Fruit fly (Drosophila melanogaster) whole organism, embryonic: ENCODE results near the gene aph-1.
A peak's percentile ranks its signal among the peaks of the same experiment; 100 is the strongest.

Source experiments
- Blimp-1 ChIP-seq: fragments of 200-800 bp; sonication (Bioruptor generic); optimal IDR thresholded peaks from 3 replicates; lab custom pipeline; 2018; ENCODE audit warnings: missing biosample characterization, missing genetic modification characterization, mild to moderate bottlenecking, moderate library complexity, missing genetic modification reagents
- CG10267 ChIP-seq: fragments of 200-800 bp; sonication (Bioruptor generic); optimal IDR thresholded peaks from 2 replicates; lab custom pipeline; 2018; ENCODE audit warnings: missing biosample characterization, mild to moderate bottlenecking, missing genetic modification characterization, moderate library complexity
- CG10543 ChIP-seq: fragments of 200-800 bp; sonication (Bioruptor generic); optimal IDR thresholded peaks from 3 replicates; lab custom pipeline; 2017; ENCODE audit warnings: missing biosample characterization, mild to moderate bottlenecking, missing genetic modification characterization, moderate library complexity
- CG10565 ChIP-seq: fragments of 200-800 bp; sonication (Bioruptor generic); optimal IDR thresholded peaks from 3 replicates; lab custom pipeline; 2016; ENCODE audit warnings: missing biosample characterization, mild to moderate bottlenecking, missing genetic modification characterization
- CG11696 ChIP-seq: fragments of 200-800 bp; sonication (Bioruptor generic); IDR thresholded peaks from 2 replicates; pipeline ENCODE4 v1.3.6; 2022; ENCODE audit warnings: missing biosample characterization, missing genetic modification characterization
- CG12744 ChIP-seq: fragments of 200-800 bp; sonication (Bioruptor generic); optimal IDR thresholded peaks from 2 replicates; lab custom pipeline; 2016; ENCODE audit warnings: missing biosample characterization, missing genetic modification characterization
- CG14050 ChIP-seq: fragments of 200-800 bp; sonication (Bioruptor generic); IDR thresholded peaks from 3 replicates; pipeline ENCODE4 v1.3.6; 2022; ENCODE audit warnings: missing biosample characterization, missing genetic modification characterization
- CG14441 ChIP-seq: fragments of 200-800 bp; sonication (Bioruptor generic); IDR thresholded peaks from 2 replicates; pipeline ENCODE4 v1.3.6; 2022; ENCODE audit warnings: missing biosample characterization, missing genetic modification characterization
- CG15073 ChIP-seq: fragments of 200-800 bp; sonication (Bioruptor generic); optimal IDR thresholded peaks from 2 replicates; lab custom pipeline; 2016; ENCODE audit warnings: missing biosample characterization, missing genetic modification characterization
- CG17568 ChIP-seq: fragments of 200-800 bp; sonication (Bioruptor generic); optimal IDR thresholded peaks from 2 replicates; lab custom pipeline; 2018; ENCODE audit warnings: missing biosample characterization, mild to moderate bottlenecking, missing genetic modification characterization, moderate library complexity
- CG17612 ChIP-seq: fragments of 200-800 bp; sonication (Bioruptor generic); IDR thresholded peaks from 2 replicates; pipeline ENCODE4 v1.3.6; 2022; ENCODE audit warnings: missing biosample characterization, missing genetic modification characterization
- CG17829 ChIP-seq: fragments of 200-800 bp; optimal IDR thresholded peaks from 2 replicates; lab custom pipeline; 2019; ENCODE audit warnings: missing biosample characterization, mild to moderate bottlenecking, missing genetic modification characterization, moderate library complexity
- CG2889 ChIP-seq: fragments of 200-800 bp; sonication (Bioruptor generic); IDR thresholded peaks from 3 replicates; pipeline ENCODE4 v1.3.6; 2022; ENCODE audit warnings: missing biosample characterization, missing genetic modification characterization
- CG30403 ChIP-seq: fragments of 200-800 bp; sonication (Bioruptor generic); optimal IDR thresholded peaks from 3 replicates; lab custom pipeline; 2016; ENCODE audit warnings: missing biosample characterization, missing genetic modification characterization
- CG32532 ChIP-seq: fragments of 200-800 bp; sonication (Bioruptor generic); IDR thresholded peaks from 2 replicates; pipeline ENCODE4 v1.3.6; 2022; ENCODE audit warnings: missing biosample characterization, missing genetic modification characterization
- CG4328 ChIP-seq: fragments of 200-800 bp; sonication (Bioruptor generic); optimal IDR thresholded peaks from 3 replicates; lab custom pipeline; 2017; ENCODE audit warnings: missing biosample characterization, missing genetic modification reagents, missing genetic modification characterization
- CG6813 ChIP-seq: fragments of 200-800 bp; sonication (Bioruptor generic); optimal IDR thresholded peaks from 2 replicates; lab custom pipeline; 2017; ENCODE audit warnings: missing biosample characterization, missing genetic modification characterization, mild to moderate bottlenecking, moderate library complexity, missing genetic modification reagents
- CG6854 ChIP-seq: fragments of 200-800 bp; sonication (Bioruptor generic); optimal IDR thresholded peaks from 3 replicates; lab custom pipeline; 2017; ENCODE audit warnings: missing biosample characterization, mild to moderate bottlenecking, missing genetic modification characterization
- CG8765 ChIP-seq: fragments of 200-800 bp; sonication (Bioruptor generic); IDR thresholded peaks from 2 replicates; pipeline ENCODE4 v1.3.6; 2022; ENCODE audit warnings: missing biosample characterization, missing genetic modification characterization
- CG8944 ChIP-seq: fragments of 200-800 bp; sonication (Bioruptor generic); optimal IDR thresholded peaks from 3 replicates; lab custom pipeline; 2016; ENCODE audit warnings: missing biosample characterization, missing genetic modification characterization
- Chrac-16 ChIP-seq: fragments of 200-800 bp; sonication (Bioruptor generic); optimal IDR thresholded peaks from 3 replicates; lab custom pipeline; 2016; ENCODE audit warnings: missing biosample characterization, missing genetic modification characterization
- D ChIP-seq, 2 experiments: fragments of 200-800 bp in 1 of 2; fragments of >200 bp in 1 of 2; sonication (Bioruptor generic) in 1 of 2; optimal IDR thresholded peaks; 2 replicates in 1 of 2; 3 replicates in 1 of 2; lab custom pipeline; 2017; ENCODE audit warnings: mild to moderate bottlenecking in 1 of 2, missing biosample characterization in 1 of 2, missing genetic modification characterization in 1 of 2, missing genetic modification reagents in 1 of 2
- Dfd ChIP-seq, 2 experiments: fragments of >200 bp; optimal IDR thresholded peaks; 2 replicates each; lab custom pipeline; 2017; ENCODE audit warnings: missing biosample characterization in 2 of 2, missing genetic modification characterization in 2 of 2
- GATAe ChIP-seq: fragments of 200-800 bp; sonication (Bioruptor generic); conservative IDR thresholded peaks from 2 replicates; pipeline ENCODE4 v1.3.6; 2022; ENCODE audit warnings: missing biosample characterization, missing genetic modification characterization
- H2.0 ChIP-seq: fragments of 200-800 bp; sonication (Bioruptor generic); IDR thresholded peaks from 2 replicates; pipeline ENCODE4 v1.3.6; 2022; ENCODE audit warnings: missing biosample characterization, missing genetic modification characterization
- HHEX ChIP-seq: fragments of 200-800 bp; sonication (Bioruptor generic); optimal IDR thresholded peaks from 3 replicates; lab custom pipeline; 2017; ENCODE audit warnings: missing biosample characterization, mild to moderate bottlenecking, missing genetic modification characterization, missing genetic modification reagents
- MTF-1 ChIP-seq: fragments of 200-800 bp; sonication (Bioruptor generic); optimal IDR thresholded peaks from 2 replicates; lab custom pipeline; 2018; ENCODE audit warnings: missing biosample characterization, mild to moderate bottlenecking, missing genetic modification characterization, borderline replicate concordance
- Mrtf ChIP-seq: fragments of 200-800 bp; sonication (Bioruptor generic); IDR thresholded peaks from 3 replicates; pipeline ENCODE4 v1.3.6; 2022; ENCODE audit warnings: missing biosample characterization, missing genetic modification characterization
- Neu2 ChIP-seq: fragments of 200-800 bp; sonication (Bioruptor generic); optimal IDR thresholded peaks from 3 replicates; lab custom pipeline; 2016; ENCODE audit warnings: missing biosample characterization, missing genetic modification characterization, borderline replicate concordance
- Sox102F ChIP-seq: fragments of 200-800 bp; sonication (Bioruptor generic); optimal IDR thresholded peaks from 2 replicates; lab custom pipeline; 2018; ENCODE audit warnings: missing biosample characterization, mild to moderate bottlenecking, missing genetic modification characterization, moderate library complexity
- TFAM ChIP-seq: fragments of 200-800 bp; sonication (Bioruptor generic); optimal IDR thresholded peaks from 2 replicates; lab custom pipeline; 2017; ENCODE audit warnings: missing biosample characterization, missing genetic modification characterization, inconsistent platforms
- YL-1 ChIP-seq: fragments of 200-800 bp; sonication (Bioruptor generic); optimal IDR thresholded peaks from 3 replicates; lab custom pipeline; 2017; ENCODE audit warnings: missing biosample characterization, mild to moderate bottlenecking, missing genetic modification characterization
- abd-A ChIP-seq: fragments of 200-800 bp; sonication (Bioruptor generic); optimal IDR thresholded peaks from 3 replicates; lab custom pipeline; 2019; ENCODE audit warnings: missing biosample characterization, mild to moderate bottlenecking, missing genetic modification characterization, moderate library complexity
- ap ChIP-seq: fragments of 200-800 bp; sonication (Bioruptor generic); IDR thresholded peaks from 2 replicates; pipeline ENCODE4 v1.3.6; 2022; ENCODE audit warnings: missing biosample characterization, missing genetic modification characterization
- ara ChIP-seq: fragments of 200-800 bp; sonication (Bioruptor generic); IDR thresholded peaks from 2 replicates; pipeline ENCODE4 v1.3.6; 2022; ENCODE audit warnings: missing biosample characterization, missing genetic modification characterization
- chif ChIP-seq, 2 experiments: fragments of 200-800 bp; sonication (Bioruptor generic); optimal IDR thresholded peaks; 3 replicates each; lab custom pipeline; 2016; ENCODE audit warnings: missing biosample characterization in 2 of 2, missing genetic modification characterization in 2 of 2
- chinmo ChIP-seq: fragments of 200-800 bp; sonication (Bioruptor generic); IDR thresholded peaks from 4 replicates; pipeline ENCODE4 v1.3.6; 2022; ENCODE audit warnings: missing biosample characterization, missing genetic modification characterization; ENCODE audit not compliant: partially characterized antibody
- corto ChIP-seq: fragments of 200-800 bp; sonication (Bioruptor generic); optimal IDR thresholded peaks from 2 replicates; lab custom pipeline; 2016; ENCODE audit warnings: missing biosample characterization, mild to moderate bottlenecking, missing genetic modification characterization, moderate library complexity
- dpn ChIP-seq, 2 experiments: fragments of 200-800 bp; sonication (Bioruptor generic); optimal IDR thresholded peaks; 3 replicates each; lab custom pipeline; 2016; ENCODE audit warnings: missing biosample characterization in 2 of 2, missing genetic modification characterization in 2 of 2
- exex ChIP-seq: fragments of 200-800 bp; sonication (Bioruptor generic); optimal IDR thresholded peaks from 4 replicates; lab custom pipeline; 2018; ENCODE audit warnings: missing biosample characterization, mild to moderate bottlenecking, missing genetic modification characterization, moderate library complexity
- grn ChIP-seq: fragments of 200-800 bp; sonication (Bioruptor generic); optimal IDR thresholded peaks from 3 replicates; lab custom pipeline; 2017; ENCODE audit warnings: missing biosample characterization, missing genetic modification characterization
- lov ChIP-seq, 2 experiments: fragments of 200-800 bp in 1 of 2; fragments of >200 bp in 1 of 2; sonication (Bioruptor generic) in 1 of 2; IDR thresholded peaks in 1 of 2; optimal IDR thresholded peaks in 1 of 2; 2 replicates in 1 of 2; 3 replicates in 1 of 2; pipeline versions ENCODE4 v1.3.6 to Lab custom; 2017 to 2022; ENCODE audit warnings: missing biosample characterization in 1 of 2, missing genetic modification characterization in 1 of 2
- p53 ChIP-seq: fragments of 200-800 bp; sonication (Bioruptor generic); optimal IDR thresholded peaks from 2 replicates; lab custom pipeline; 2016; ENCODE audit warnings: missing biosample characterization, missing genetic modification characterization
- phol ChIP-seq: fragments of 200-800 bp; sonication (Bioruptor generic); optimal IDR thresholded peaks from 3 replicates; lab custom pipeline; 2018; ENCODE audit warnings: missing biosample characterization, mild to moderate bottlenecking, missing genetic modification characterization, moderate library complexity
- sd ChIP-seq: fragments of 200-800 bp; sonication (Bioruptor generic); optimal IDR thresholded peaks from 3 replicates; lab custom pipeline; 2018; ENCODE audit warnings: missing biosample characterization, mild to moderate bottlenecking, missing genetic modification characterization, moderate library complexity
- sens-2 ChIP-seq: fragments of 200-800 bp; sonication (Bioruptor generic); IDR thresholded peaks from 2 replicates; pipeline ENCODE4 v1.3.6; 2022; ENCODE audit warnings: missing biosample characterization, missing genetic modification characterization
- sisA ChIP-seq: fragments of 200-800 bp; sonication (Bioruptor generic); IDR thresholded peaks from 2 replicates; pipeline ENCODE4 v1.3.6; 2022; ENCODE audit warnings: missing biosample characterization, missing genetic modification characterization
- slou ChIP-seq: fragments of 200-800 bp; sonication (Bioruptor generic); optimal IDR thresholded peaks from 3 replicates; lab custom pipeline; 2016; ENCODE audit warnings: missing biosample characterization, missing genetic modification characterization

Gene aph-1

dm6 chr2L:2731370-2732138 lies 34.5 kb upstream of the aph-1 start (continued):
- TF ChIP-seq CG17568 (GFP tag; lab: Kevin White, UChicago) (no peak), CG12744 (no peak), CG10543 (GFP tag; lab: Kevin White, UChicago) (no peak), CG4328 (no peak), corto (GFP tag; lab: Kevin White, UChicago) (no peak), GATAe (no peak), Chrac-16 (GFP tag; lab: Kevin White, UChicago) (no peak), CG32532 (no peak), Neu2 (no peak), CG14050 (no peak), CG14441 (GFP tag; lab: Robert Waterston, UW) (peak; percentile 45; the same call in 1 of the 2 replicates), sisA (GFP tag; lab: Robert Waterston, UW) (peak; percentile 38; the same call in 1 of the 2 replicates), D (optimal IDR thresholded peaks at IDR 0.05; lab: Kevin White, UChicago) (no peak), D (GFP tag; optimal IDR thresholded peaks at IDR 0.05; lab: Kevin White, UChicago) (peak; percentile 15), Mrtf (0 out of 3 replicates have a peak, but pooled peaks have one; percentile 19), YL-1 (GFP tag; lab: Kevin White, UChicago) (no peak), TFAM (GFP tag; lab: Kevin White, UChicago) (no peak), CG8765 (GFP tag; lab: Robert Waterston, UW) (no peak), H2.0 (GFP tag; lab: Robert Waterston, UW) (no peak), CG30403 (peak; percentile 17), CG15073 (GFP tag; lab: Kevin White, UChicago) (no peak), chif (GFP tag; optimal IDR thresholded peaks at IDR 0.05; lab: Kevin White, UChicago) (peak in 1 of 2 experiments; percentile 19), CG6854 (GFP tag; lab: Kevin White, UChicago) (no peak), chinmo (GFP tag; lab: Robert Waterston, UW) (0 out of 4 replicates have a peak, but pooled peaks have one; percentile 68), dpn (GFP tag; optimal IDR thresholded peaks at IDR 0.05; lab: Kevin White, UChicago) (peak in 1 of 2 experiments; percentile 8), HHEX (GFP tag; lab: Kevin White, UChicago) (no peak), CG10565 (GFP tag; lab: Kevin White, UChicago) (no peak), CG8944 (GFP tag; lab: Kevin White, UChicago) (no peak), lov (optimal IDR thresholded peaks at IDR 0.05; lab: Kevin White, UChicago) (no peak), lov (GFP tag; IDR thresholded peaks at IDR 0.05; lab: Robert Waterston, UW) (no peak), exex (no peak), CG17612 (no peak), grn (GFP tag; lab: Kevin White, UChicago) (no peak), CG2889 (GFP tag; lab: Robert Waterston, UW) (no peak), ap (GFP tag; lab: Robert Waterston, UW) (peak; percentile 55; the same call in 1 of the 2 replicates), sd (tag; lab: Kevin White, UChicago) (peak; percentile 94), CG17829 (tag; lab: Kevin White, UChicago) (no peak), phol (tag; lab: Kevin White, UChicago) (peak; percentile 39), Blimp-1 (peak; percentile 50), CG10267 (tag; lab: Kevin White, UChicago) (no peak), abd-A (no peak), MTF-1 (GFP tag; lab: Kevin White, UChicago) (no peak), slou (GFP tag; lab: Kevin White, UChicago) (no peak), CG6813 (GFP tag; lab: Kevin White, UChicago) (no peak), p53 (GFP tag; lab: Kevin White, UChicago) (no peak), CG11696 (GFP tag; lab: Robert Waterston, UW) (no peak), ara (GFP tag; lab: Robert Waterston, UW) (peak; percentile 47; the same call in 1 of the 2 replicates), Dfd (GFP tag; optimal IDR thresholded peaks at IDR 0.05; lab: Kevin White, UChicago) (no peak), sens-2 (GFP tag; lab: Robert Waterston, UW) (peak; percentile 27; the same call in 1 of the 2 replicates), Sox102F (GFP tag; lab: Kevin White, UChicago) (peak; percentile 40)
